Fruit fly (Drosophila melanogaster) whole organism, pupa: ENCODE results near the gene trn.

ENCODE experiments used
- CG10348 ChIP-seq: fragments of 200-800 bp; sonication (Bioruptor generic); IDR thresholded peaks from 2 replicates; pipeline ENCODE4 v1.3.6; 2022; ENCODE audit warnings: missing biosample characterization, missing genetic modification characterization
- CG12605 ChIP-seq: fragments of 200-800 bp; sonication (Bioruptor generic); IDR thresholded peaks from 2 replicates; pipeline ENCODE4 v1.3.6; 2022; ENCODE audit warnings: missing biosample characterization, missing genetic modification characterization
- CG13204 ChIP-seq: fragments of 200-800 bp; sonication (Bioruptor generic); optimal IDR thresholded peaks from 2 replicates; lab custom pipeline; 2018; ENCODE audit warnings: missing biosample characterization, mild to moderate bottlenecking, missing genetic modification characterization, moderate library complexity
- CG14655 ChIP-seq: fragments of 200-800 bp; sonication (Bioruptor generic); optimal IDR thresholded peaks from 3 replicates; lab custom pipeline; 2017; ENCODE audit warnings: mild to moderate bottlenecking, missing biosample characterization, missing genetic modification reagents, missing genetic modification characterization
- CG15710 ChIP-seq: fragments of 200-800 bp; sonication (Bioruptor generic); optimal IDR thresholded peaks from 2 replicates; lab custom pipeline; 2018; ENCODE audit warnings: missing biosample characterization, mild to moderate bottlenecking, missing genetic modification characterization, moderate library complexity
- CG17806 ChIP-seq: fragments of 200-800 bp; sonication (Bioruptor generic); optimal IDR thresholded peaks from 2 replicates; lab custom pipeline; 2018; ENCODE audit warnings: missing biosample characterization, mild to moderate bottlenecking, missing genetic modification characterization, moderate library complexity
- CG32121 ChIP-seq: fragments of 200-800 bp; sonication (Bioruptor generic); IDR thresholded peaks from 2 replicates; pipeline ENCODE4 v1.3.6; 2022; ENCODE audit warnings: missing biosample characterization, missing genetic modification characterization
- CG34367 ChIP-seq: fragments of 200-800 bp; sonication (Bioruptor generic); optimal IDR thresholded peaks from 2 replicates; lab custom pipeline; 2018; ENCODE audit warnings: missing biosample characterization, mild to moderate bottlenecking, missing genetic modification characterization
- CG4496 ChIP-seq: fragments of 200-800 bp; sonication (Bioruptor generic); IDR thresholded peaks from 3 replicates; pipeline ENCODE4 v1.3.6; 2022; ENCODE audit warnings: missing biosample characterization, missing genetic modification characterization
- CG8159 ChIP-seq: fragments of 200-800 bp; sonication (Bioruptor generic); optimal IDR thresholded peaks from 3 replicates; lab custom pipeline; 2018; ENCODE audit warnings: missing biosample characterization, mild to moderate bottlenecking, missing genetic modification characterization, moderate library complexity
- CG8301 ChIP-seq: fragments of 200-800 bp; sonication (Bioruptor generic); optimal IDR thresholded peaks from 2 replicates; lab custom pipeline; 2018; ENCODE audit warnings: missing biosample characterization, mild to moderate bottlenecking, missing genetic modification characterization
- CG9948 ChIP-seq: fragments of 200-800 bp; sonication (Bioruptor generic); optimal IDR thresholded peaks from 2 replicates; lab custom pipeline; 2018; ENCODE audit warnings: missing biosample characterization, mild to moderate bottlenecking, missing genetic modification characterization, moderate library complexity
- D1 ChIP-seq: fragments of 200-800 bp; sonication (Bioruptor generic); optimal IDR thresholded peaks from 2 replicates; lab custom pipeline; 2018; ENCODE audit warnings: missing biosample characterization, mild to moderate bottlenecking, missing genetic modification characterization, moderate library complexity
- EcR ChIP-seq: fragments of 200-800 bp; sonication (Bioruptor generic); optimal IDR thresholded peaks from 3 replicates; lab custom pipeline; 2019; ENCODE audit warnings: missing biosample characterization, missing genetic modification characterization, mild to moderate bottlenecking, moderate library complexity, missing genetic modification reagents
- Ets98B ChIP-seq: fragments of 200-800 bp; sonication (Bioruptor generic); IDR thresholded peaks from 2 replicates; pipeline ENCODE4 v1.3.6; 2022; ENCODE audit warnings: missing biosample characterization, missing genetic modification characterization
- Pif1A ChIP-seq: fragments of 200-800 bp; sonication (Bioruptor generic); optimal IDR thresholded peaks from 3 replicates; lab custom pipeline; 2016; ENCODE audit warnings: missing biosample characterization, missing genetic modification characterization
- Pif1B ChIP-seq: fragments of 200-800 bp; sonication (Bioruptor generic); optimal IDR thresholded peaks from 3 replicates; lab custom pipeline; 2016; ENCODE audit warnings: missing biosample characterization, missing genetic modification characterization
- Snoo ChIP-seq: fragments of 200-800 bp; sonication (Bioruptor generic); optimal IDR thresholded peaks from 3 replicates; lab custom pipeline; 2017; ENCODE audit warnings: missing biosample characterization, mild to moderate bottlenecking, missing genetic modification characterization, inconsistent platforms
- fd96Ca ChIP-seq: fragments of 200-800 bp; sonication (Bioruptor generic); IDR thresholded peaks from 3 replicates; pipeline ENCODE4 v1.3.6; 2022; ENCODE audit warnings: missing biosample characterization, missing genetic modification characterization
- gl ChIP-seq: fragments of 200-800 bp; sonication (Bioruptor generic); optimal IDR thresholded peaks from 2 replicates; lab custom pipeline; 2018; ENCODE audit warnings: missing biosample characterization, mild to moderate bottlenecking, missing genetic modification characterization
- rn ChIP-seq: fragments of 200-800 bp; sonication (Bioruptor generic); IDR thresholded peaks from 2 replicates; pipeline ENCODE4 v1.3.6; 2022; ENCODE audit warnings: missing biosample characterization, missing genetic modification characterization

The trn gene

dm6 chr3L:13134906-13135305 is 20.8 kb downstream of the trn start:
- no peak for TF ChIP-seq D1
- no peak for TF ChIP-seq CG8301 (tag; lab: Kevin White, UChicago)
- TF ChIP-seq CG32121 (GFP tag; lab: Robert Waterston, UW): no peak

- TF ChIP-seq CG10348 (GFP tag; lab: Robert Waterston, UW): no peak
- TF ChIP-seq fd96Ca: no peak
- TF ChIP-seq CG32121 (GFP tag; lab: Robert Waterston, UW): no peak
- TF ChIP-seq CG8159 (tag; lab: Kevin White, UChicago): no peak
- TF ChIP-seq EcR (GFP tag; lab: Kevin White, UChicago): no peak
- TF ChIP-seq CG12605 (GFP tag; lab: Robert Waterston, UW): no peak
- no peak for TF ChIP-seq Pif1B (GFP tag; lab: Kevin White, UChicago)
- no peak for TF ChIP-seq D1
- TF ChIP-seq gl (tag; lab: Kevin White, UChicago): no peak
These were observed 21.4 kb downstream of the trn start for dm6 chr3L:13135382-13135928.

dm6 chr3L:13135969-13136368 is 21.9 kb downstream of the trn start, which contains the start of gene CG33262:
TSS of gene CG33262 (plus strand) at chr3L:13136269.
- no peak for TF ChIP-seq Pif1B (GFP tag; lab: Kevin White, UChicago)
- TF ChIP-seq CG10348 (GFP tag; lab: Robert Waterston, UW): no peak
- TF ChIP-seq CG8159 (tag; lab: Kevin White, UChicago): no peak
- TF ChIP-seq CG12605 (GFP tag; lab: Robert Waterston, UW): no peak
- no peak for TF ChIP-seq D1

- no peak for TF ChIP-seq CG9948 (tag; lab: Kevin White, UChicago)
- TF ChIP-seq CG13204 (GFP tag; lab: Kevin White, UChicago): no peak
- TF ChIP-seq Pif1A: no peak
- TF ChIP-seq Ets98B (GFP tag; lab: Robert Waterston, UW): no peak
- TF ChIP-seq CG8159 (tag; lab: Kevin White, UChicago): no peak
- TF ChIP-seq CG8301 (tag; lab: Kevin White, UChicago): no peak
- TF ChIP-seq CG14655 (GFP tag; lab: Kevin White, UChicago): no peak
- TF ChIP-seq CG10348 (GFP tag; lab: Robert Waterston, UW): no peak
- TF ChIP-seq CG17806 (tag; lab: Kevin White, UChicago): no peak
- TF ChIP-seq CG32121 (GFP tag; lab: Robert Waterston, UW): no peak
- TF ChIP-seq CG12605 (GFP tag; lab: Robert Waterston, UW): no peak
- TF ChIP-seq rn (GFP tag; lab: Robert Waterston, UW): no peak
- TF ChIP-seq EcR (GFP tag; lab: Kevin White, UChicago): no peak
- no peak for TF ChIP-seq CG34367 (tag; lab: Kevin White, UChicago)
- no peak for TF ChIP-seq Snoo (tag; lab: Kevin White, UChicago)
- no peak for TF ChIP-seq Pif1B (GFP tag; lab: Kevin White, UChicago)
- TF ChIP-seq CG15710 (tag; lab: Kevin White, UChicago): no peak
- TF ChIP-seq CG4496 (GFP tag; lab: Robert Waterston, UW): no peak
- TF ChIP-seq, all 21 proteins: peak for 0
These were observed 23.3 kb downstream of the trn start for dm6 chr3L:13137394-13137793.

dm6 chr3L:13145021-13145420 is 30.9 kb downstream of the trn start:
- TF ChIP-seq D1 (no peak), CG10348 (GFP tag; lab: Robert Waterston, UW) (no peak), CG14655 (GFP tag; lab: Kevin White, UChicago) (no peak), CG8159 (tag; lab: Kevin White, UChicago) (no peak), CG13204 (GFP tag; lab: Kevin White, UChicago) (no peak), Pif1A (no peak), Snoo (tag; lab: Kevin White, UChicago) (no peak), rn (GFP tag; lab: Robert Waterston, UW) (no peak), EcR (GFP tag; lab: Kevin White, UChicago) (no peak), CG12605 (GFP tag; lab: Robert Waterston, UW) (no peak), fd96Ca (no peak), Ets98B (GFP tag; lab: Robert Waterston, UW) (no peak), CG15710 (tag; lab: Kevin White, UChicago) (no peak), CG4496 (GFP tag; lab: Robert Waterston, UW) (no peak), CG17806 (tag; lab: Kevin White, UChicago) (no peak)

- TF ChIP-seq CG13204 (GFP tag; lab: Kevin White, UChicago): no peak
- no peak for TF ChIP-seq rn (GFP tag; lab: Robert Waterston, UW)
- no peak for TF ChIP-seq CG9948 (tag; lab: Kevin White, UChicago)
- no peak for TF ChIP-seq fd96Ca
- TF ChIP-seq EcR (GFP tag; lab: Kevin White, UChicago): no peak
- no peak for TF ChIP-seq D1
- TF ChIP-seq CG8159 (tag; lab: Kevin White, UChicago): no peak
These were observed 32.4 kb downstream of the trn start for dm6 chr3L:13146491-13146890.
